Worm (Caenorhabditis elegans) whole organism, L4 larva: ENCODE data around the gene Y37E11AL.12.

Source experiments
- D1046.2 ChIP-seq: fragments of 200-800 bp; sonication (Bioruptor generic); IDR thresholded peaks from 2 replicates; pipeline ENCODE4 v1.3.6; 2022; ENCODE audit warnings: missing genetic modification characterization, missing compliant biosample characterization
- F10B5.3 ChIP-seq: sonication (generic microtip); optimal IDR thresholded peaks from 2 replicates; lab custom pipeline; 2016; ENCODE audit warnings: mild to moderate bottlenecking, missing genetic modification characterization, missing compliant biosample characterization
- R02D3.7 ChIP-seq: fragments of 150-350 bp; sonication (generic microtip); optimal IDR thresholded peaks from 3 replicates; lab custom pipeline; 2014; ENCODE audit warnings: missing biosample characterization, missing genetic modification characterization
- T20F7.1 ChIP-seq: fragments of 200-800 bp; sonication (Bioruptor generic); optimal IDR thresholded peaks from 2 replicates; lab custom pipeline; 2018; ENCODE audit warnings: mild to moderate bottlenecking, missing genetic modification characterization, missing compliant biosample characterization
- Y5F2A.4 ChIP-seq: fragments of 200-800 bp; sonication (Bioruptor generic); optimal IDR thresholded peaks from 2 replicates; lab custom pipeline; 2018; ENCODE audit warnings: mild to moderate bottlenecking, missing genetic modification characterization, missing compliant biosample characterization
- Y75B8A.6 ChIP-seq: fragments of 200-800 bp; sonication (Bioruptor generic); IDR thresholded peaks from 2 replicates; pipeline ENCODE4 v1.3.6; 2022; ENCODE audit warnings: missing genetic modification reagents, missing genetic modification characterization, missing compliant biosample characterization
- ZK546.5 ChIP-seq, 2 experiments: sonication (generic microtip); optimal IDR thresholded peaks; 2 replicates each; lab custom pipeline; 2017; ENCODE audit warnings: missing biosample characterization in 2 of 2, missing genetic modification characterization in 2 of 2
- arid-1 ChIP-seq: fragments of 200-800 bp; sonication (Bioruptor generic); conservative IDR thresholded peaks from 2 replicates; pipeline ENCODE4 v1.3.6; 2022; ENCODE audit warnings: missing genetic modification reagents, missing genetic modification characterization, missing compliant biosample characterization
- ceh-28 ChIP-seq: fragments of 150-350 bp; optimal IDR thresholded peaks from 2 replicates; lab custom pipeline; 2014; ENCODE audit warnings: missing biosample characterization, missing genetic modification reagents, missing genetic modification characterization
- ceh-44 ChIP-seq: fragments of 200-800 bp; sonication (Bioruptor generic); IDR thresholded peaks from 2 replicates; pipeline ENCODE4 v1.3.6; 2022; ENCODE audit warnings: missing genetic modification reagents, missing genetic modification characterization, missing compliant biosample characterization
- ceh-62 ChIP-seq: sonication (generic microtip); optimal IDR thresholded peaks from 2 replicates; lab custom pipeline; 2017; ENCODE audit warnings: missing biosample characterization, missing genetic modification characterization
- ceh-82 ChIP-seq: sonication (generic microtip); optimal IDR thresholded peaks from 2 replicates; lab custom pipeline; 2017; ENCODE audit warnings: missing biosample characterization, missing genetic modification characterization
- ces-1 ChIP-seq: fragments of 150-350 bp; sonication (generic microtip); optimal IDR thresholded peaks from 4 replicates; lab custom pipeline; 2014; ENCODE audit warnings: missing biosample characterization, missing genetic modification reagents, missing genetic modification characterization
- cey-2 ChIP-seq: sonication (generic microtip); optimal IDR thresholded peaks from 3 replicates; lab custom pipeline; 2017; ENCODE audit warnings: missing genetic modification characterization, mild to moderate bottlenecking, missing compliant biosample characterization, antibody characterized with exemption, borderline replicate concordance; ENCODE audit not compliant: insufficient read depth
- daf-19 ChIP-seq: fragments of 200-800 bp; sonication (Bioruptor generic); conservative IDR thresholded peaks from 2 replicates; pipeline ENCODE4 v1.3.6; 2022; ENCODE audit warnings: missing genetic modification characterization, missing compliant biosample characterization
- daf-8 ChIP-seq: fragments of 200-800 bp; sonication (Bioruptor generic); IDR thresholded peaks from 2 replicates; pipeline ENCODE4 v1.3.6; 2022; ENCODE audit warnings: missing genetic modification characterization, missing compliant biosample characterization
- egl-27 ChIP-seq: sonication (generic microtip); optimal IDR thresholded peaks from 3 replicates; lab custom pipeline; 2017; ENCODE audit warnings: missing biosample characterization, missing genetic modification reagents, missing genetic modification characterization
- fkh-10 ChIP-seq: fragments of 150-350 bp; optimal IDR thresholded peaks from 2 replicates; lab custom pipeline; 2014; ENCODE audit warnings: missing biosample characterization, missing genetic modification reagents, missing genetic modification characterization
- gei-8 ChIP-seq: fragments of 200-800 bp; sonication (Bioruptor generic); optimal IDR thresholded peaks from 2 replicates; lab custom pipeline; 2018; ENCODE audit warnings: mild to moderate bottlenecking, missing genetic modification characterization, missing compliant biosample characterization
- hif-1 ChIP-seq, 2 experiments: sonication (generic microtip); optimal IDR thresholded peaks; 2 replicates each; lab custom pipeline; 2016 to 2017; ENCODE audit warnings: missing compliant biosample characterization in 2 of 2, missing genetic modification characterization in 2 of 2, missing genetic modification reagents in 2 of 2, missing genotype in 2 of 2, mild to moderate bottlenecking in 1 of 2
- hlh-11 ChIP-seq: fragments of 200-800 bp; sonication (Bioruptor generic); optimal IDR thresholded peaks from 2 replicates; lab custom pipeline; 2018; ENCODE audit warnings: mild to moderate bottlenecking, missing genetic modification characterization, missing compliant biosample characterization
- hlh-30 ChIP-seq: sonication (generic microtip); optimal IDR thresholded peaks from 2 replicates; lab custom pipeline; 2017; ENCODE audit warnings: antibody characterized with exemption, mild to moderate bottlenecking, missing genetic modification characterization, missing compliant biosample characterization; ENCODE audit not compliant: insufficient read depth
- jun-1 ChIP-seq: fragments of 150-350 bp; optimal IDR thresholded peaks from 2 replicates; lab custom pipeline; 2014; ENCODE audit warnings: missing biosample characterization, missing genetic modification reagents, missing genetic modification characterization
- lin-1 ChIP-seq: fragments of 200-800 bp; sonication (Bioruptor generic); IDR thresholded peaks from 2 replicates; pipeline ENCODE4 v1.3.6; 2022; ENCODE audit warnings: missing genetic modification reagents, missing genetic modification characterization, missing compliant biosample characterization
- lin-38 ChIP-seq: fragments of 200-800 bp; sonication (Bioruptor generic); IDR thresholded peaks from 2 replicates; pipeline ENCODE4 v1.3.6; 2022; ENCODE audit warnings: missing genetic modification reagents, missing genetic modification characterization, missing compliant biosample characterization
- lir-3 ChIP-seq: sonication (generic microtip); optimal IDR thresholded peaks from 2 replicates; lab custom pipeline; 2016; ENCODE audit warnings: mild to moderate bottlenecking, missing genetic modification characterization, missing compliant biosample characterization
- lsy-2 ChIP-seq, 2 experiments: fragments of 150-350 bp in 1 of 2; sonication (generic microtip) in 1 of 2; optimal IDR thresholded peaks; 2 replicates each; lab custom pipeline; 2014 to 2017; ENCODE audit warnings: missing biosample characterization in 2 of 2, missing genetic modification characterization in 2 of 2
- madf-5 ChIP-seq, 2 experiments: fragments of 200-800 bp; sonication (Bioruptor generic); IDR thresholded peaks; 2 replicates each; pipeline ENCODE4 v1.3.6; 2022; ENCODE audit warnings: missing compliant biosample characterization in 2 of 2, missing genetic modification characterization in 2 of 2
- mes-2 ChIP-seq: sonication (generic microtip); optimal IDR thresholded peaks from 2 replicates; lab custom pipeline; 2016; ENCODE audit warnings: missing genotype, mild to moderate bottlenecking, missing genetic modification characterization, missing compliant biosample characterization; ENCODE audit not compliant: poor library complexity, severe bottlenecking
- nhr-10 ChIP-seq: fragments of 150-350 bp; optimal IDR thresholded peaks from 2 replicates; lab custom pipeline; 2014; ENCODE audit warnings: missing biosample characterization, missing genetic modification characterization
- nhr-111 ChIP-seq: fragments of 200-800 bp; sonication (Bioruptor generic); optimal IDR thresholded peaks from 2 replicates; lab custom pipeline; 2018; ENCODE audit warnings: mild to moderate bottlenecking, missing genetic modification characterization, missing compliant biosample characterization
- nhr-25 ChIP-seq: sonication (generic microtip); optimal IDR thresholded peaks from 2 replicates; lab custom pipeline; 2017; ENCODE audit warnings: missing genetic modification characterization, mild to moderate bottlenecking, missing compliant biosample characterization, antibody characterized with exemption, moderate library complexity, borderline replicate concordance; ENCODE audit not compliant: insufficient read depth
- nhr-28 ChIP-seq: fragments of 150-350 bp; optimal IDR thresholded peaks from 2 replicates; lab custom pipeline; 2014; ENCODE audit warnings: missing biosample characterization, missing genetic modification characterization
- nhr-41 ChIP-seq: fragments of 200-800 bp; sonication (Bioruptor generic); IDR thresholded peaks from 2 replicates; pipeline ENCODE4 v1.3.6; 2022; ENCODE audit warnings: missing genetic modification reagents, missing genetic modification characterization, missing compliant biosample characterization
- nhr-48 ChIP-seq: sonication (generic microtip); optimal IDR thresholded peaks from 2 replicates; lab custom pipeline; 2016; ENCODE audit warnings: mild to moderate bottlenecking, missing genetic modification characterization, missing compliant biosample characterization
- nhr-6 ChIP-seq: fragments of 150-350 bp; optimal IDR thresholded peaks from 2 replicates; lab custom pipeline; 2014; ENCODE audit warnings: missing biosample characterization, missing genetic modification characterization
- php-3 ChIP-seq: fragments of 200-800 bp; sonication (Bioruptor generic); IDR thresholded peaks from 2 replicates; pipeline ENCODE4 v1.3.6; 2022; ENCODE audit warnings: missing genetic modification reagents, missing genetic modification characterization, missing compliant biosample characterization
- saeg-2 ChIP-seq: fragments of 200-800 bp; sonication (Bioruptor generic); IDR thresholded peaks from 2 replicates; pipeline ENCODE4 v1.3.6; 2022; ENCODE audit warnings: missing genetic modification reagents, missing genetic modification characterization, missing compliant biosample characterization
- sdz-12 ChIP-seq: fragments of 200-800 bp; sonication (Bioruptor generic); optimal IDR thresholded peaks from 2 replicates; lab custom pipeline; 2018; ENCODE audit warnings: mild to moderate bottlenecking, missing genetic modification characterization, missing compliant biosample characterization
- set-16 ChIP-seq: fragments of 200-800 bp; sonication (Bioruptor generic); IDR thresholded peaks from 2 replicates; pipeline ENCODE4 v1.3.6; 2022; ENCODE audit warnings: missing genetic modification reagents, missing genetic modification characterization, missing compliant biosample characterization
- skn-1 ChIP-seq: fragments of 150-350 bp; optimal IDR thresholded peaks from 2 replicates; lab custom pipeline; 2014; ENCODE audit warnings: missing biosample characterization, missing genetic modification characterization
- snpc-1.2 ChIP-seq: fragments of 200-800 bp; sonication (Bioruptor generic); IDR thresholded peaks from 2 replicates; pipeline ENCODE4 v1.3.6; 2022; ENCODE audit warnings: missing genetic modification reagents, missing genetic modification characterization, missing compliant biosample characterization
- snpc-4 ChIP-seq: fragments of 150-350 bp; optimal IDR thresholded peaks from 2 replicates; lab custom pipeline; 2014; ENCODE audit warnings: missing biosample characterization, missing genetic modification characterization
- unc-130 ChIP-seq: sonication (generic microtip); optimal IDR thresholded peaks from 2 replicates; lab custom pipeline; 2016; ENCODE audit warnings: missing genetic modification reagents, missing genetic modification characterization, missing compliant biosample characterization
- unc-62 ChIP-seq, 3 experiments: fragments of 150-350 bp in 1 of 3; sonication (generic microtip); optimal IDR thresholded peaks in 2 of 3; peaks in 1 of 3; 1 replicate in 1 of 3; 2 replicates in 2 of 3; lab custom pipeline; 2014 to 2017; ENCODE audit warnings: missing biosample characterization in 3 of 3, missing genetic modification characterization in 3 of 3, missing genetic modification reagents in 3 of 3, missing genotype in 1 of 3
- vab-7 ChIP-seq: fragments of 200-800 bp; sonication (Bioruptor generic); IDR thresholded peaks from 2 replicates; pipeline ENCODE4 v1.3.6; 2022; ENCODE audit warnings: missing genetic modification reagents, missing genetic modification characterization, missing compliant biosample characterization
- zfp-3 ChIP-seq: fragments of 200-800 bp; sonication (Bioruptor generic); conservative IDR thresholded peaks from 2 replicates; pipeline ENCODE4 v1.3.6; 2022; ENCODE audit warnings: missing genetic modification reagents, missing genetic modification characterization, missing compliant biosample characterization
- zip-2 ChIP-seq: fragments of 150-350 bp; optimal IDR thresholded peaks from 2 replicates; lab custom pipeline; 2014; ENCODE audit warnings: missing biosample characterization, missing genetic modification characterization

Gene Y37E11AL.12

ce11 chrIV:3654214-3654613 is 47.6 kb downstream of the Y37E11AL.12 start (continued):
- TF ChIP-seq madf-5 (GFP tag; IDR thresholded peaks at IDR 0.05; lab: Robert Waterston, UW), result no peak
- TF ChIP-seq hlh-11 (tag; lab: Kevin White, UChicago), result peak; percentile 93
- TF ChIP-seq php-3, result no peak
- TF ChIP-seq fkh-10 (GFP tag; lab: Kevin White, UChicago), result no peak
- TF ChIP-seq zfp-3, result 0 out of 2 replicates have a peak, but pooled peaks have one; percentile 53
- TF ChIP-seq lir-3 (tag; lab: Kevin White, UChicago), result no peak
- TF ChIP-seq lin-1 (GFP tag; lab: Robert Waterston, UW), result peak; percentile 53; the same call in 1 of the 2 replicates
- TF ChIP-seq ceh-28 (tag; lab: Kevin White, UChicago), result no peak
- peak; percentile 58 for TF ChIP-seq set-16
- TF ChIP-seq ceh-82 (tag; lab: Kevin White, UChicago), result no peak
- TF ChIP-seq gei-8 (GFP tag; lab: Kevin White, UChicago), result peak; percentile 31
- no peak for TF ChIP-seq snpc-1.2
- no peak for TF ChIP-seq nhr-10 (tag; lab: Kevin White, UChicago)
- no peak for TF ChIP-seq Y5F2A.4 (GFP tag; lab: Kevin White, UChicago)
- TF ChIP-seq daf-8 (GFP tag; lab: Robert Waterston, UW), result no peak

- TF ChIP-seq nhr-28 (tag; lab: Kevin White, UChicago), result peak; percentile 94
- TF ChIP-seq nhr-48 (tag; lab: Kevin White, UChicago), result peak; percentile 94
- peak; percentile 45 to 82 for TF ChIP-seq lsy-2 (tag; optimal IDR thresholded peaks at IDR 0.05; lab: Kevin White, UChicago)
- no peak for TF ChIP-seq skn-1 (tag; lab: Kevin White, UChicago)
- no peak for TF ChIP-seq lir-3 (tag; lab: Kevin White, UChicago)
- TF ChIP-seq nhr-25 (tag; lab: Kevin White, UChicago), result peak; percentile 41
- TF ChIP-seq unc-62 (GFP tag; optimal IDR thresholded peaks at IDR 0.05 in 1 of 2; lab: Kevin White, UChicago), result no peak
- TF ChIP-seq unc-62 (tag; optimal IDR thresholded peaks at IDR 0.05; lab: Kevin White, UChicago), result no peak
- TF ChIP-seq madf-5 (GFP tag; IDR thresholded peaks at IDR 0.05; lab: Robert Waterston, UW), result no peak
- TF ChIP-seq nhr-6 (tag; lab: Kevin White, UChicago), result no peak
- TF ChIP-seq snpc-4 (tag; lab: Kevin White, UChicago), result no peak
- peak; percentile 82 for TF ChIP-seq nhr-10 (tag; lab: Kevin White, UChicago)
- TF ChIP-seq ceh-62 (tag; lab: Kevin White, UChicago), result no peak
- TF ChIP-seq F10B5.3 (tag; lab: Kevin White, UChicago), result no peak
- no peak for TF ChIP-seq T20F7.1 (GFP tag; lab: Kevin White, UChicago)
- TF ChIP-seq nhr-111 (GFP tag; lab: Kevin White, UChicago), result no peak
- TF ChIP-seq ceh-44, result no peak
- TF ChIP-seq saeg-2 (GFP tag; lab: Robert Waterston, UW), result no peak
- peak in 1 of 2 experiments; percentile 11 for TF ChIP-seq hif-1 (tag; optimal IDR thresholded peaks at IDR 0.05; lab: Kevin White, UChicago)
- TF ChIP-seq arid-1 (GFP tag; lab: Robert Waterston, UW), result no peak
- no peak for TF ChIP-seq nhr-41 (GFP tag; lab: Robert Waterston, UW)
- no peak for TF ChIP-seq sdz-12
- TF ChIP-seq hlh-30, result peak; percentile 77
- no peak for TF ChIP-seq ZK546.5 (tag; optimal IDR thresholded peaks at IDR 0.05; lab: Kevin White, UChicago)
- no peak for TF ChIP-seq egl-27 (tag; lab: Kevin White, UChicago)
- no peak for TF ChIP-seq Y5F2A.4 (GFP tag; lab: Kevin White, UChicago)
- no peak for TF ChIP-seq ces-1
- peak; percentile 11 for TF ChIP-seq mes-2 (tag; lab: Kevin White, UChicago)
- TF ChIP-seq jun-1, result no peak
- no peak for TF ChIP-seq daf-19 (GFP tag; lab: Robert Waterston, UW)
- no peak for TF ChIP-seq Y75B8A.6 (GFP tag; lab: Robert Waterston, UW)
- no peak for TF ChIP-seq D1046.2 (GFP tag; lab: Robert Waterston, UW)
- no peak for TF ChIP-seq lin-38 (GFP tag; lab: Robert Waterston, UW)
- TF ChIP-seq ceh-82 (tag; lab: Kevin White, UChicago), result no peak
- no peak for TF ChIP-seq zip-2
- TF ChIP-seq unc-130 (GFP tag; lab: Kevin White, UChicago), result no peak
- no peak for TF ChIP-seq vab-7 (GFP tag; lab: Robert Waterston, UW)
- TF ChIP-seq fkh-10 (GFP tag; lab: Kevin White, UChicago), result no peak
- TF ChIP-seq R02D3.7, result no peak
- peak; percentile 71 for TF ChIP-seq cey-2
- TF ChIP-seq daf-8 (GFP tag; lab: Robert Waterston, UW), result no peak
Measured at ce11 chrIV:3653420-3653823, 48.4 kb downstream of the Y37E11AL.12 start.
